Worm (Caenorhabditis elegans) whole organism, mixed stage, embryonic: ENCODE measurements around the gene tpi-1.

Experiments
- ceh-43 ChIP-seq: fragments of 200-800 bp; sonication (Bioruptor generic); optimal IDR thresholded peaks from 2 replicates; lab custom pipeline; 2018; ENCODE audit warnings: mild to moderate bottlenecking, missing genetic modification characterization, moderate library complexity, missing compliant biosample characterization
- ceh-83 ChIP-seq: fragments of 200-800 bp; sonication (Bioruptor generic); optimal IDR thresholded peaks from 2 replicates; lab custom pipeline; 2018; ENCODE audit warnings: mild to moderate bottlenecking, missing genetic modification characterization, missing compliant biosample characterization
- cnd-1 ChIP-seq: fragments of 200-800 bp; sonication (Bioruptor generic); optimal IDR thresholded peaks from 2 replicates; lab custom pipeline; 2018; ENCODE audit warnings: mild to moderate bottlenecking, missing genetic modification characterization, missing compliant biosample characterization
- elt-1 ChIP-seq: sonication (generic microtip); optimal IDR thresholded peaks from 2 replicates; lab custom pipeline; 2017; ENCODE audit warnings: missing genetic modification characterization, mild to moderate bottlenecking, missing compliant biosample characterization, antibody characterized with exemption, moderate library complexity, borderline replicate concordance; ENCODE audit not compliant: insufficient read depth
- lin-32 ChIP-seq: fragments of 200-800 bp; sonication (Bioruptor generic); optimal IDR thresholded peaks from 2 replicates; lab custom pipeline; 2018; ENCODE audit warnings: mild to moderate bottlenecking, missing genetic modification characterization, missing compliant biosample characterization
- mab-5 ChIP-seq: fragments of 150-350 bp; optimal IDR thresholded peaks from 2 replicates; lab custom pipeline; 2014; ENCODE audit warnings: missing biosample characterization, missing genetic modification characterization
- mls-2 ChIP-seq: sonication (generic microtip); optimal IDR thresholded peaks from 2 replicates; lab custom pipeline; 2016; ENCODE audit warnings: mild to moderate bottlenecking, missing genetic modification characterization, moderate library complexity, missing compliant biosample characterization
- nhr-12 ChIP-seq: fragments of 150-350 bp; optimal IDR thresholded peaks from 2 replicates; lab custom pipeline; 2014; ENCODE audit warnings: missing biosample characterization, missing genetic modification characterization
- nhr-76 ChIP-seq: sonication (generic microtip); optimal IDR thresholded peaks from 2 replicates; lab custom pipeline; 2017; ENCODE audit warnings: missing biosample characterization, missing genetic modification characterization
- snpc-4 ChIP-seq: fragments of 150-350 bp; optimal IDR thresholded peaks from 2 replicates; lab custom pipeline; 2014; ENCODE audit warnings: missing biosample characterization, missing genetic modification characterization
- unc-120 ChIP-seq: sonication (generic microtip); optimal IDR thresholded peaks from 2 replicates; lab custom pipeline; 2017; ENCODE audit warnings: missing genetic modification characterization, missing compliant biosample characterization; ENCODE audit not compliant: poor library complexity, severe bottlenecking
- unc-39 ChIP-seq: fragments of 150-350 bp; optimal IDR thresholded peaks from 2 replicates; lab custom pipeline; 2014; ENCODE audit warnings: missing biosample characterization, missing genetic modification characterization
- unc-62 ChIP-seq: fragments of 150-350 bp; optimal IDR thresholded peaks from 2 replicates; lab custom pipeline; 2014; ENCODE audit warnings: missing biosample characterization, missing genetic modification reagents, missing genetic modification characterization
- ztf-11 ChIP-seq: fragments of 150-350 bp; optimal IDR thresholded peaks from 2 replicates; lab custom pipeline; 2014; ENCODE audit warnings: missing biosample characterization, missing genetic modification characterization

DNA sequence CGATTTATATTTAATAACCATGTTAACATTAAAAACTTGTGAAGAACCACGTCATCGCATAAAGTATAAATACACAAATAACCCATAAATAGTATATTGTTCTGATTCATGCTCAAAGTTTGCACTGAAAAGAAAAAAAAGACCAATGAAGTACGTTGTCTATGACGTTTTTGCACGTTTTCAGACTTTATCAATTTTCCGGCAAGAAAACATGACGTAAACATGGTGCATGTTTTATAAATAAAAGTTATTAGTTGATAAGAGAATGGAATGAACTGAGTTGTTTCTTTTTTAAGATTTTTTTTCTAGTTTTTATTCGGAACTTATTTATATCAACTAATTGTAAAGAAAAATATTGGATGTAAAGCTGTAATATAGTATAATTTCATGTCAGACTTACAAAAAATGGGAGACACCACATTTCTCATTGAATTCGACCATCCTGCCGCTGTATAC lies 25.8 kb upstream of the tpi-1 start, which contains the start of gene arrd-8:
- TF ChIP-seq ztf-11 (no peak), mab-5 (tag; lab: Kevin White, UChicago) (no peak), nhr-12 (tag; lab: Kevin White, UChicago) (no peak), lin-32 (GFP tag; lab: Kevin White, UChicago) (no peak), ceh-83 (GFP tag; lab: Kevin White, UChicago) (no peak), unc-39 (tag; lab: Kevin White, UChicago) (no peak), cnd-1 (tag; lab: Kevin White, UChicago) (no peak), mls-2 (tag; lab: Kevin White, UChicago) (no peak), unc-62 (GFP tag; lab: Kevin White, UChicago) (no peak), snpc-4 (tag; lab: Kevin White, UChicago) (no peak), nhr-76 (no peak), elt-1 (tag; lab: Kevin White, UChicago) (no peak), ceh-43 (GFP tag; lab: Kevin White, UChicago) (no peak), unc-120 (no peak)
